Fruit fly (Drosophila melanogaster) whole organism, embryonic: ENCODE results near the gene Chd1.

Source experiments
- Atf-2 ChIP-seq: fragments of 200-800 bp; sonication (Bioruptor generic); optimal IDR thresholded peaks from 2 replicates; lab custom pipeline; 2016; ENCODE audit warnings: missing biosample characterization, missing genetic modification characterization
- CG10209 ChIP-seq: fragments of 200-800 bp; sonication (Bioruptor generic); optimal IDR thresholded peaks from 3 replicates; lab custom pipeline; 2017; ENCODE audit warnings: missing biosample characterization, mild to moderate bottlenecking, missing genetic modification characterization, missing genetic modification reagents
- CG10274 ChIP-seq: fragments of 200-800 bp; sonication (Bioruptor generic); optimal IDR thresholded peaks from 3 replicates; lab custom pipeline; 2017; ENCODE audit warnings: missing biosample characterization, mild to moderate bottlenecking, missing genetic modification characterization
- CG10462 ChIP-seq: fragments of 200-800 bp; sonication (Bioruptor generic); optimal IDR thresholded peaks from 2 replicates; lab custom pipeline; 2016; ENCODE audit warnings: missing biosample characterization, missing genetic modification characterization
- CG11085 ChIP-seq: fragments of 200-800 bp; sonication (Bioruptor generic); IDR thresholded peaks from 2 replicates; pipeline ENCODE4 v1.3.6; 2022; ENCODE audit warnings: missing biosample characterization, missing genetic modification characterization
- CG11398 ChIP-seq: fragments of 200-800 bp; sonication (Bioruptor generic); optimal IDR thresholded peaks from 2 replicates; lab custom pipeline; 2016; ENCODE audit warnings: missing biosample characterization, missing genetic modification characterization
- CG12219 ChIP-seq: fragments of 200-800 bp; sonication (Bioruptor generic); optimal IDR thresholded peaks from 3 replicates; lab custom pipeline; 2018; ENCODE audit warnings: missing biosample characterization, mild to moderate bottlenecking, missing genetic modification characterization
- CG12299 ChIP-seq: fragments of 200-800 bp; sonication (Bioruptor generic); optimal IDR thresholded peaks from 2 replicates; lab custom pipeline; 2018; ENCODE audit warnings: missing biosample characterization, mild to moderate bottlenecking, missing genetic modification characterization
- CG14860 ChIP-seq: fragments of 200-800 bp; sonication (Bioruptor generic); IDR thresholded peaks from 3 replicates; pipeline ENCODE4 v1.3.6; 2022; ENCODE audit warnings: missing biosample characterization, missing genetic modification characterization; ENCODE audit not compliant: partially characterized antibody
- CG17186 ChIP-seq: fragments of 200-800 bp; sonication (Bioruptor generic); optimal IDR thresholded peaks from 3 replicates; lab custom pipeline; 2017; ENCODE audit warnings: missing biosample characterization, missing genetic modification reagents, missing genetic modification characterization
- CG17802 ChIP-seq: fragments of 200-800 bp; sonication (Bioruptor generic); optimal IDR thresholded peaks from 2 replicates; lab custom pipeline; 2018; ENCODE audit warnings: missing biosample characterization, mild to moderate bottlenecking, missing genetic modification characterization, moderate library complexity
- CG2120 ChIP-seq: fragments of 200-800 bp; sonication (Bioruptor generic); optimal IDR thresholded peaks from 3 replicates; lab custom pipeline; 2016; ENCODE audit warnings: missing biosample characterization, missing genetic modification characterization
- CG3065 ChIP-seq: fragments of 200-800 bp; sonication (Bioruptor generic); optimal IDR thresholded peaks from 2 replicates; lab custom pipeline; 2016; ENCODE audit warnings: missing biosample characterization, missing genetic modification characterization
- CG32772 ChIP-seq: fragments of 200-800 bp; sonication (Bioruptor generic); IDR thresholded peaks from 2 replicates; pipeline ENCODE4 v1.3.6; 2022; ENCODE audit warnings: missing biosample characterization, missing genetic modification characterization
- CG33557 ChIP-seq: fragments of 200-800 bp; sonication (Bioruptor generic); optimal IDR thresholded peaks from 2 replicates; lab custom pipeline; 2019; ENCODE audit warnings: missing biosample characterization, mild to moderate bottlenecking, missing genetic modification characterization, moderate library complexity
- CG3407 ChIP-seq: fragments of 200-800 bp; sonication (Bioruptor generic); optimal IDR thresholded peaks from 2 replicates; lab custom pipeline; 2018; ENCODE audit warnings: missing biosample characterization, mild to moderate bottlenecking, missing genetic modification characterization
- CG34376 ChIP-seq: fragments of 200-800 bp; sonication (Bioruptor generic); optimal IDR thresholded peaks from 2 replicates; lab custom pipeline; 2018; ENCODE audit warnings: missing biosample characterization, mild to moderate bottlenecking, missing genetic modification characterization
- CG5953 ChIP-seq: fragments of 200-800 bp; sonication (Bioruptor generic); IDR thresholded peaks from 2 replicates; pipeline ENCODE4 v1.3.6; 2022; ENCODE audit warnings: missing biosample characterization, missing genetic modification characterization
- CG6689 ChIP-seq: fragments of 200-800 bp; sonication (Bioruptor generic); IDR thresholded peaks from 2 replicates; pipeline ENCODE4 v1.3.6; 2022; ENCODE audit warnings: missing biosample characterization, missing genetic modification characterization
- CG6791 ChIP-seq: fragments of 200-800 bp; sonication (Bioruptor generic); IDR thresholded peaks from 3 replicates; pipeline ENCODE4 v1.3.6; 2022; ENCODE audit warnings: missing biosample characterization, missing genetic modification characterization; ENCODE audit not compliant: partially characterized antibody
- CG6854 ChIP-seq: fragments of 200-800 bp; sonication (Bioruptor generic); optimal IDR thresholded peaks from 3 replicates; lab custom pipeline; 2017; ENCODE audit warnings: missing biosample characterization, mild to moderate bottlenecking, missing genetic modification characterization
- CG8359 ChIP-seq: fragments of 200-800 bp; sonication (Bioruptor generic); optimal IDR thresholded peaks from 2 replicates; lab custom pipeline; 2017; ENCODE audit warnings: missing biosample characterization, mild to moderate bottlenecking, missing genetic modification characterization, borderline replicate concordance
- Dip2 ChIP-seq: fragments of 200-800 bp; sonication (Bioruptor generic); IDR thresholded peaks from 2 replicates; pipeline ENCODE4 v1.3.6; 2022; ENCODE audit warnings: missing biosample characterization, missing genetic modification characterization
- Hr39 ChIP-seq: fragments of >200 bp; optimal IDR thresholded peaks from 2 replicates; lab custom pipeline; 2017
- Nf-YA ChIP-seq: fragments of 200-800 bp; sonication (Bioruptor generic); IDR thresholded peaks from 2 replicates; pipeline ENCODE4 v1.3.6; 2022; ENCODE audit warnings: missing biosample characterization, missing genetic modification characterization
- NfI ChIP-seq: fragments of 200-800 bp; sonication (Bioruptor generic); optimal IDR thresholded peaks from 3 replicates; lab custom pipeline; 2018; ENCODE audit warnings: missing biosample characterization, mild to moderate bottlenecking, missing genetic modification characterization, moderate library complexity
- YL-1 ChIP-seq: fragments of 200-800 bp; sonication (Bioruptor generic); optimal IDR thresholded peaks from 3 replicates; lab custom pipeline; 2017; ENCODE audit warnings: missing biosample characterization, mild to moderate bottlenecking, missing genetic modification characterization
- ab ChIP-seq: fragments of 200-800 bp; sonication (Bioruptor generic); optimal IDR thresholded peaks from 2 replicates; lab custom pipeline; 2016; ENCODE audit warnings: missing biosample characterization, missing genetic modification characterization
- al ChIP-seq: fragments of 200-800 bp; sonication (Bioruptor generic); IDR thresholded peaks from 2 replicates; pipeline ENCODE4 v1.3.6; 2022; ENCODE audit warnings: missing biosample characterization, missing genetic modification characterization
- chif ChIP-seq, 2 experiments: fragments of 200-800 bp; sonication (Bioruptor generic); optimal IDR thresholded peaks; 3 replicates each; lab custom pipeline; 2016; ENCODE audit warnings: missing biosample characterization in 2 of 2, missing genetic modification characterization in 2 of 2
- dpn ChIP-seq, 2 experiments: fragments of 200-800 bp; sonication (Bioruptor generic); optimal IDR thresholded peaks; 3 replicates each; lab custom pipeline; 2016; ENCODE audit warnings: missing biosample characterization in 2 of 2, missing genetic modification characterization in 2 of 2
- grn ChIP-seq: fragments of 200-800 bp; sonication (Bioruptor generic); optimal IDR thresholded peaks from 3 replicates; lab custom pipeline; 2017; ENCODE audit warnings: missing biosample characterization, missing genetic modification characterization
- gt ChIP-seq: fragments of 200-800 bp; sonication (Bioruptor generic); IDR thresholded peaks from 2 replicates; pipeline ENCODE4 v1.3.6; 2022; ENCODE audit warnings: missing biosample characterization, missing genetic modification characterization
- hbn ChIP-seq: fragments of 200-800 bp; sonication (Bioruptor generic); IDR thresholded peaks from 2 replicates; pipeline ENCODE4 v1.3.6; 2022; ENCODE audit warnings: missing biosample characterization, missing genetic modification characterization; ENCODE audit not compliant: partially characterized antibody
- hth ChIP-seq: fragments of >200 bp; optimal IDR thresholded peaks from 2 replicates; lab custom pipeline; 2017; ENCODE audit warnings: inconsistent platforms
- jigr1 ChIP-seq: fragments of 200-800 bp; sonication (Bioruptor generic); IDR thresholded peaks from 3 replicates; pipeline ENCODE4 v1.3.6; 2022; ENCODE audit warnings: missing biosample characterization, missing genetic modification characterization
- jing ChIP-seq: fragments of 200-800 bp; sonication (Bioruptor generic); optimal IDR thresholded peaks from 2 replicates; lab custom pipeline; 2018; ENCODE audit warnings: missing biosample characterization, mild to moderate bottlenecking, missing genetic modification characterization
- pan ChIP-seq, 4 experiments: fragments of >200 bp in 3 of 4; fragments of 200-800 bp in 1 of 4; sonication (Bioruptor generic) in 1 of 4; optimal IDR thresholded peaks in 3 of 4; IDR thresholded peaks in 1 of 4; 2 replicates each; pipeline versions ENCODE4 v1.3.6 to Lab custom; 2017 to 2022; ENCODE audit warnings: missing biosample characterization in 2 of 4, missing genetic modification characterization in 2 of 4, mixed read lengths in 1 of 4
- pum ChIP-seq: fragments of 200-800 bp; sonication (Bioruptor generic); optimal IDR thresholded peaks from 2 replicates; lab custom pipeline; 2016; ENCODE audit warnings: missing biosample characterization, missing genetic modification characterization
- row ChIP-seq: fragments of 200-800 bp; sonication (Bioruptor generic); IDR thresholded peaks from 3 replicates; pipeline ENCODE4 v1.3.6; 2022; ENCODE audit warnings: missing biosample characterization, missing genetic modification characterization
- sc ChIP-seq, 3 experiments: fragments of >200 bp in 2 of 3; fragments of 200-800 bp in 1 of 3; sonication (Bioruptor generic) in 1 of 3; optimal IDR thresholded peaks; 2 replicates in 2 of 3; 3 replicates in 1 of 3; lab custom pipeline; 2017; ENCODE audit warnings: mild to moderate bottlenecking in 1 of 3, missing biosample characterization in 1 of 3, missing genetic modification characterization in 1 of 3, missing genetic modification reagents in 1 of 3
- sens-2 ChIP-seq: fragments of 200-800 bp; sonication (Bioruptor generic); IDR thresholded peaks from 2 replicates; pipeline ENCODE4 v1.3.6; 2022; ENCODE audit warnings: missing biosample characterization, missing genetic modification characterization
- shn ChIP-seq: fragments of 200-800 bp; sonication (Bioruptor generic); optimal IDR thresholded peaks from 3 replicates; lab custom pipeline; 2016; ENCODE audit warnings: missing biosample characterization, missing genetic modification characterization
- slou ChIP-seq: fragments of 200-800 bp; sonication (Bioruptor generic); optimal IDR thresholded peaks from 3 replicates; lab custom pipeline; 2016; ENCODE audit warnings: missing biosample characterization, missing genetic modification characterization
- sqz ChIP-seq: fragments of 200-800 bp; sonication (Bioruptor generic); optimal IDR thresholded peaks from 3 replicates; lab custom pipeline; 2018; ENCODE audit warnings: missing biosample characterization, mild to moderate bottlenecking, missing genetic modification characterization
- stwl ChIP-seq: fragments of 200-800 bp; sonication (Bioruptor generic); optimal IDR thresholded peaks from 3 replicates; lab custom pipeline; 2018; ENCODE audit warnings: missing biosample characterization, mild to moderate bottlenecking, missing genetic modification characterization, moderate library complexity
- tx ChIP-seq: fragments of 200-800 bp; sonication (Bioruptor generic); optimal IDR thresholded peaks from 2 replicates; lab custom pipeline; 2016; ENCODE audit warnings: missing biosample characterization, missing genetic modification characterization
- vvl ChIP-seq: fragments of 200-800 bp; sonication (Bioruptor generic); IDR thresholded peaks from 2 replicates; pipeline ENCODE4 v1.3.6; 2022; ENCODE audit warnings: missing biosample characterization, missing genetic modification characterization

The Chd1 gene

DNA sequence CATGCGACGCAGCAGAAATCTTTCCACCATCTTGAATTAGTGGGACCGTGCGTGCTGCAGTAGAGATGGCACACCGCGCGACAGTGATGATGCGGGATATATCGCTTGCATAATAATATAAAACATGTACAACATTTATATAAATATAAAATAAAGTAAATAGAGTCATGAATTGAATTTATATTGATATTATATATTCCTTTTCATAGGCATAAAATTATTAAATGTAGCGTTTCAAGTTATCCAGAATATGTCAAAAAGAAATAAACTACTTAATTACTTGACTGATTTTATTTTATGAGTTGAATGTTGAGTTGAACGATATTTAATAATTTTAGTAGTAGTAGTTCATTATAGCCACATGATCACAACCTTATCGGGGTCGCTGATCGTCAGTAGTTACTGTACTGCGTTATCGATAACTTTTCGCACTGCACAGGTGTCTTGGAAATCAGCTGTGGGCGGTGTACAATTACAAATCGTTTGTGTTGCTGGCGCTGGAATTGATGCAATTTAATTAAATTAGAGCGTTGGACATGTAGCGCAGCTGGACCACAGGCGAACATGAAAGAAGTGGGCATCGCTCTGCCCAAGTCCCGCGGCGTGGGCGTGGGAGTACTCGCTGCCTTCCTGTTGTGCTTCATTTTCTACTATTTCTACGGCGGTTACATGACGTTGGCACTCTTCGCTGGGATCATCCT, at the start of gene Chd1, which contains the start of gene Bem46 (continued):
- TF ChIP-seq pan (optimal IDR thresholded peaks at IDR 0.05; lab: Kevin White, UChicago), result no peak
- TF ChIP-seq pan (GFP tag; optimal IDR thresholded peaks at IDR 0.05 in 1 of 2, IDR thresholded peaks at IDR 0.05 in 1 of 2), result peak in 1 of 2 experiments; percentile 86
- TF ChIP-seq CG11085, result peak; percentile 57; the same call in 1 of the 2 replicates
- no peak for TF ChIP-seq sqz (GFP tag; lab: Kevin White, UChicago)
- TF ChIP-seq row (GFP tag; lab: Robert Waterston, UW), result peak; percentile 95
- 0 out of 2 replicates have a peak, but pooled peaks have one; percentile 28 for TF ChIP-seq gt (GFP tag; lab: Robert Waterston, UW)
- no peak for TF ChIP-seq sens-2
- TF ChIP-seq vvl, result peak; percentile 84
- TF ChIP-seq NfI (GFP tag; lab: Kevin White, UChicago), result peak; percentile 85
- peak; percentile 83 for TF ChIP-seq al (GFP tag; lab: Robert Waterston, UW)
- peak; percentile 57 for TF ChIP-seq Atf-2 (GFP tag; lab: Kevin White, UChicago)
- TF ChIP-seq CG3407, result peak; percentile 67
- TF ChIP-seq CG17186 (GFP tag; lab: Kevin White, UChicago), result peak; percentile 46
- no peak for TF ChIP-seq CG14860 (GFP tag; lab: Robert Waterston, UW)
- peak; percentile 74 for TF ChIP-seq shn (GFP tag; lab: Kevin White, UChicago)
- TF ChIP-seq ab (GFP tag; lab: Kevin White, UChicago), result peak; percentile 74
- TF ChIP-seq CG10462 (GFP tag; lab: Kevin White, UChicago), result peak; percentile 72
- peak; percentile 82 for TF ChIP-seq slou (GFP tag; lab: Kevin White, UChicago)
- TF ChIP-seq hth, result no peak
- TF ChIP-seq CG6791 (GFP tag; lab: Robert Waterston, UW), result peak; percentile 29; the same call in 1 of the 3 replicates
- peak; percentile 55; the same call in 1 of the 2 replicates for TF ChIP-seq Nf-YA (GFP tag; lab: Robert Waterston, UW)
- TF ChIP-seq CG5953 (GFP tag; lab: Robert Waterston, UW), result peak; percentile 7; the same call in 1 of the 2 replicates
- peak; percentile 83 for TF ChIP-seq CG10209 (GFP tag; lab: Kevin White, UChicago)
- peak; percentile 18 for TF ChIP-seq stwl (tag; lab: Kevin White, UChicago)
- no peak for TF ChIP-seq CG6854 (GFP tag; lab: Kevin White, UChicago)
- no peak for TF ChIP-seq CG11398
- peak; percentile 61 for TF ChIP-seq CG3065 (GFP tag; lab: Kevin White, UChicago)
- TF ChIP-seq jigr1 (GFP tag; lab: Robert Waterston, UW), result no peak; the same call in none of the 3 replicates
- TF ChIP-seq dpn (GFP tag; optimal IDR thresholded peaks at IDR 0.05; lab: Kevin White, UChicago), result peak; percentile 75 to 89
- TF ChIP-seq CG2120 (GFP tag; lab: Kevin White, UChicago), result peak; percentile 90
- peak; percentile 72 for TF ChIP-seq pum (GFP tag; lab: Kevin White, UChicago)
- TF ChIP-seq CG12219 (GFP tag; lab: Kevin White, UChicago), result no peak
- no peak for TF ChIP-seq hbn (GFP tag; lab: Robert Waterston, UW)
- TF ChIP-seq tx (GFP tag; lab: Kevin White, UChicago), result peak; percentile 57
- TF ChIP-seq Dip2 (GFP tag; lab: Robert Waterston, UW), result no peak
- TF ChIP-seq chif (GFP tag; optimal IDR thresholded peaks at IDR 0.05; lab: Kevin White, UChicago), result peak; percentile 59 to 79
- TF ChIP-seq CG10274 (GFP tag; lab: Kevin White, UChicago), result peak; percentile 48
- no peak for TF ChIP-seq jing
- TF ChIP-seq CG32772 (GFP tag; lab: Robert Waterston, UW), result no peak; the same call in none of the 2 replicates
- TF ChIP-seq CG33557 (GFP tag; lab: Kevin White, UChicago), result peak; percentile 73
- TF ChIP-seq YL-1 (GFP tag; lab: Kevin White, UChicago), result peak; percentile 90
- peak; percentile 69 for TF ChIP-seq CG12299 (tag; lab: Kevin White, UChicago)
- peak; percentile 50 for TF ChIP-seq CG17802 (tag; lab: Kevin White, UChicago)
- TF ChIP-seq CG8359 (GFP tag; lab: Kevin White, UChicago), result peak; percentile 40
- no peak for TF ChIP-seq grn
- TF ChIP-seq CG6689, result peak; percentile 84
- TF ChIP-seq Hr39 (lab: Kevin White, UChicago), result no peak
- no peak for TF ChIP-seq CG34376 (GFP tag; lab: Kevin White, UChicago)
- TF ChIP-seq sc (optimal IDR thresholded peaks at IDR 0.05; lab: Kevin White, UChicago), result no peak
- no peak for TF ChIP-seq sc (GFP tag; optimal IDR thresholded peaks at IDR 0.05; lab: Kevin White, UChicago)
